Worm (Caenorhabditis elegans) whole organism, midembryonic: ENCODE results near the gene R11D1.2.

Experiments used
- T22C8.4 ChIP-seq: fragments of 200-800 bp; sonication (Bioruptor generic); IDR thresholded peaks from 2 replicates; pipeline ENCODE4 v1.3.6; 2022; ENCODE audit warnings: missing genetic modification characterization, missing compliant biosample characterization
- cog-1 ChIP-seq: sonication (generic microtip); optimal IDR thresholded peaks from 2 replicates; lab custom pipeline; 2016; ENCODE audit warnings: missing genetic modification characterization, missing compliant biosample characterization
- flt-1 ChIP-seq: fragments of 200-800 bp; sonication (Bioruptor generic); IDR thresholded peaks from 2 replicates; pipeline ENCODE4 v1.3.6; 2022; ENCODE audit warnings: missing genetic modification characterization, missing compliant biosample characterization
- klf-2 ChIP-seq: fragments of 200-800 bp; sonication (Bioruptor generic); conservative IDR thresholded peaks from 2 replicates; pipeline ENCODE4 v1.3.6; 2022; ENCODE audit warnings: missing genetic modification reagents, missing genetic modification characterization, missing compliant biosample characterization
- med-1 ChIP-seq: sonication (generic microtip); optimal IDR thresholded peaks from 2 replicates; lab custom pipeline; 2017; ENCODE audit warnings: missing genetic modification characterization, mild to moderate bottlenecking, missing compliant biosample characterization, antibody characterized with exemption, missing genetic modification reagents; ENCODE audit not compliant: insufficient read depth
- ztf-23 ChIP-seq: fragments of 200-800 bp; sonication (Bioruptor generic); IDR thresholded peaks from 2 replicates; pipeline ENCODE4 v1.3.6; 2022; ENCODE audit warnings: missing genetic modification reagents, missing genetic modification characterization, missing compliant biosample characterization
- ztf-29 ChIP-seq: fragments of 200-800 bp; sonication (Bioruptor generic); IDR thresholded peaks from 2 replicates; pipeline ENCODE4 v1.3.6; 2022; ENCODE audit warnings: missing genetic modification reagents, missing genetic modification characterization, missing compliant biosample characterization

DNA sequence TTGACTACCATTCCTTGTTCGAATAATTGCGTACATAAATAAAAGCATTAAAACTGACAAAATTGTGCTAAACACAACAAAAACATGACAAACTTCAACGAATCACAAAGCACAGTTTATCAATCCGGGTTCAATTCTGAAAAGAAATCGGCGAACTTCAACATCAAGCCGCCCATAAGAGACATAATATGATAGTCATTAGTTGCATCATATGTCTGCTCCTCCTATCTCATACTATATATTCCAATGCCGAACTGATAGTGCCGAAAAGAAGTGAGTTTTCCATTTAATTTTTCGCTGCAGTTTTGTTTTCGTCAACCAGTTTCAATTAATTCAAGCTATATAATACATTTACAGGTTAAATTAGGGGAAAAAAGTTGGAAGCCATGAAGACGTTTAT is 33.3 kb downstream of the R11D1.2 start, which contains the start of gene hrg-7:
- TF ChIP-seq T22C8.4 (GFP tag; lab: Robert Waterston, UW), result no peak
- TF ChIP-seq flt-1 (GFP tag; lab: Robert Waterston, UW), result no peak
- no peak for TF ChIP-seq med-1 (GFP tag; lab: Kevin White, UChicago)
- no peak for TF ChIP-seq klf-2 (GFP tag; lab: Robert Waterston, UW)
- no peak for TF ChIP-seq ztf-23 (GFP tag; lab: Robert Waterston, UW)
- no peak for TF ChIP-seq ztf-29 (GFP tag; lab: Robert Waterston, UW)
- no peak for TF ChIP-seq cog-1 (tag; lab: Kevin White, UChicago)
